Fruit fly (Drosophila melanogaster) S2 (cell line): ENCODE data around the gene CG18662.

Source experiments
- CG8478 ChIP-seq: fragments of >200 bp; optimal IDR thresholded peaks from 2 replicates; lab custom pipeline; 2018
- CTCF ChIP-seq, 2 experiments: fragments of >200 bp; optimal IDR thresholded peaks; 2 replicates each; lab custom pipeline; 2018

DNA sequence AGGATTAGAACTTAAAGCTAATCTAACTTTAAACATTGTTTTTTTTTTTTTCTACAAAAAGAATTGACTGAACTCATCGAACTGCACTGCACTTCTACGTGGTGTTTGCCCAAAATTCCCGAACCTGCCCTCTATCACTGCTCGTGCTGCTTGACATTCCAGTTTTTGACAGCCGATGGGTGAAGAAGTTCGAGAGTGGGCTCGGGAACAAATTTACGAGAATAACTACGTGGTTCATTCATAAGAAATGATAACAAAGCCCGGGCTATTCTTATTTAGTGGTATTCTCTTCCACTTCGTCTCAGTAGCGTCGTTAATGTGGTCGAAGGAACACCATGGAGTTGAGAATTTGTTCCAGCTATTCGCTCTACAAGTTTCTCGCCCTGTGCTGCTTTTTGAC is 13.2 kb upstream of the CG18662 start, which contains the start of gene CG18088:
- TF ChIP-seq CG8478 (lab: Kevin White, UChicago): no peak
- no peak for TF ChIP-seq CTCF (optimal IDR thresholded peaks at IDR 0.05; lab: Kevin White, UChicago)
